Worm (Caenorhabditis elegans): ENCODE results near the gene nap-1.

Gene nap-1

ce11 chrIV:8342385-8342784 is 36.7 kb downstream of the nap-1 start, which contains the start of gene lgc-5:
lgc-5 (plus strand) TSS chrIV:8342685.
- no peak for TF ChIP-seq alr-1 (tag; optimal IDR thresholded peaks at IDR 0.05; ENCODE audit: borderline replicate concordance)
- no peak for TF ChIP-seq nhr-84 (tag; optimal IDR thresholded peaks at IDR 0.05)
- no peak for TF ChIP-seq unc-86 (tag; optimal IDR thresholded peaks at IDR 0.05)
- TF ChIP-seq hlh-4 (tag; optimal IDR thresholded peaks at IDR 0.05): no peak
- no peak for TF ChIP-seq nhr-90 (tag; optimal IDR thresholded peaks at IDR 0.05; ENCODE audit: poor library complexity)
- no peak for TF ChIP-seq pax-3 (tag; optimal IDR thresholded peaks at IDR 0.05)

- TF ChIP-seq sup-37 (GFP tag; optimal IDR thresholded peaks at IDR 0.05) (no peak), tlp-1 (tag; optimal IDR thresholded peaks at IDR 0.05) (no peak), hpl-2 (GFP tag; optimal IDR thresholded peaks at IDR 0.05) (no peak), nhr-11 (tag; optimal IDR thresholded peaks at IDR 0.05) (no peak), lin-35 (GFP tag; optimal IDR thresholded peaks at IDR 0.05) (no peak), nhr-20 (tag; optimal IDR thresholded peaks at IDR 0.05) (no peak), alr-1 (tag; optimal IDR thresholded peaks at IDR 0.05; ENCODE audit: borderline replicate concordance) (no peak), unc-98 (GFP tag; IDR thresholded peaks at IDR 0.05) (no peak), mep-1 (tag; optimal IDR thresholded peaks at IDR 0.05) (no peak), ztf-11 (tag; optimal IDR thresholded peaks at IDR 0.05) (no peak), mef-2 (tag; optimal IDR thresholded peaks at IDR 0.05) (no peak), unc-30 (tag; optimal IDR thresholded peaks at IDR 0.05) (no peak), fkh-10 (GFP tag; optimal IDR thresholded peaks at IDR 0.05) (no peak), snu-23 (GFP tag; optimal IDR thresholded peaks at IDR 0.05) (no peak), unc-86 (tag; optimal IDR thresholded peaks at IDR 0.05) (no peak), dpl-1 (GFP tag; optimal IDR thresholded peaks at IDR 0.05) (no peak), F16B12.6 (tag; optimal IDR thresholded peaks at IDR 0.05) (no peak)
These were observed 39.5 kb downstream of the nap-1 start, which contains the start of gene lgc-6 for ce11 chrIV:8339636-8340035. lgc-6 (plus strand) TSS chrIV:8339936.

- TF ChIP-seq sptf-1 (tag; optimal IDR thresholded peaks at IDR 0.05) (no peak), skn-1 (tag; optimal IDR thresholded peaks at IDR 0.05) (no peak), swsn-7 (tag; optimal IDR thresholded peaks at IDR 0.05) (peak; percentile 79), tbx-2 (tag; optimal IDR thresholded peaks at IDR 0.05) (peak; percentile 38), tlp-1 (tag; optimal IDR thresholded peaks at IDR 0.05) (no peak), nhr-11 (tag; optimal IDR thresholded peaks at IDR 0.05) (no peak), mep-1 (tag; optimal IDR thresholded peaks at IDR 0.05) (peak; percentile 80), nhr-12 (tag; optimal IDR thresholded peaks at IDR 0.05) (no peak), ets-5 (GFP tag; IDR thresholded peaks at IDR 0.05) (no peak), dsc-1 (tag; optimal IDR thresholded peaks at IDR 0.05) (no peak), nhr-90 (tag; optimal IDR thresholded peaks at IDR 0.05; ENCODE audit: poor library complexity) (peak; percentile 59), aly-2 (tag; optimal IDR thresholded peaks at IDR 0.05) (no peak), F16B12.6 (tag; optimal IDR thresholded peaks at IDR 0.05) (no peak), zag-1 (tag; optimal IDR thresholded peaks at IDR 0.05) (no peak), pqm-1 (tag; optimal IDR thresholded peaks at IDR 0.05) (no peak), mef-2 (tag; optimal IDR thresholded peaks at IDR 0.05) (no peak), hlh-4 (tag; optimal IDR thresholded peaks at IDR 0.05) (no peak), mab-9 (GFP tag; IDR thresholded peaks at IDR 0.05) (no peak), zip-4 (GFP tag; optimal IDR thresholded peaks at IDR 0.05) (no peak), C16A3.4 (tag; optimal IDR thresholded peaks at IDR 0.05) (peak; percentile 61), rnt-1 (tag; optimal IDR thresholded peaks at IDR 0.05) (peak; percentile 58), ces-1 (GFP tag; optimal IDR thresholded peaks at IDR 0.05) (no peak), ama-1 (optimal IDR thresholded peaks at IDR 0.05) (no peak), snu-23 (GFP tag; optimal IDR thresholded peaks at IDR 0.05) (peak; percentile 68), lin-14 (GFP tag; optimal IDR thresholded peaks at IDR 0.05) (peak; percentile 75), egl-27 (tag; optimal IDR thresholded peaks at IDR 0.05) (no peak), ztf-11 (tag; optimal IDR thresholded peaks at IDR 0.05) (peak; percentile 60 to 97), pax-3 (tag; optimal IDR thresholded peaks at IDR 0.05) (no peak), ceh-88 (GFP tag; IDR thresholded peaks at IDR 0.05) (no peak), unc-30 (tag; optimal IDR thresholded peaks at IDR 0.05) (no peak), lsy-2 (tag; optimal IDR thresholded peaks at IDR 0.05) (peak in 1 of 2 experiments; percentile 71), vab-15 (tag; optimal IDR thresholded peaks at IDR 0.05) (no peak), elt-2 (tag; optimal IDR thresholded peaks at IDR 0.05) (no peak), hpl-2 (GFP tag; optimal IDR thresholded peaks at IDR 0.05) (no peak), nhr-237 (tag; optimal IDR thresholded peaks at IDR 0.05) (no peak), nhr-85 (tag) (peak; percentile 81), lin-35 (GFP tag; optimal IDR thresholded peaks at IDR 0.05) (peak in 1 of 2 experiments; percentile 18)
These were observed 44.9 kb downstream of the nap-1 start, which contains the start of gene his-32 for ce11 chrIV:8333988-8334863. his-32 (plus strand) TSS chrIV:8334305.
